Fruit fly (Drosophila melanogaster) whole organism, adult: ENCODE measurements around the gene pira.

Experiments
- CG11617 ChIP-seq: fragments of 200-800 bp; sonication (Bioruptor generic); optimal IDR thresholded peaks from 2 replicates; lab custom pipeline; 2017; ENCODE audit warnings: mild to moderate bottlenecking, missing biosample characterization, missing genetic modification reagents, missing genetic modification characterization
- CG12768 ChIP-seq: fragments of 200-800 bp; sonication (Bioruptor generic); optimal IDR thresholded peaks from 2 replicates; lab custom pipeline; 2017; ENCODE audit warnings: missing biosample characterization, missing genetic modification characterization, mild to moderate bottlenecking, moderate library complexity, missing genetic modification reagents
- CG14711 ChIP-seq: fragments of 200-800 bp; sonication (Bioruptor generic); optimal IDR thresholded peaks from 2 replicates; lab custom pipeline; 2018; ENCODE audit warnings: missing biosample characterization, mild to moderate bottlenecking, missing genetic modification characterization, moderate library complexity
- CG1620 ChIP-seq: fragments of 200-800 bp; sonication (Bioruptor generic); optimal IDR thresholded peaks from 2 replicates; lab custom pipeline; 2016; ENCODE audit warnings: missing biosample characterization, missing genetic modification characterization
- CG33017 ChIP-seq: fragments of 200-800 bp; sonication (Bioruptor generic); optimal IDR thresholded peaks from 2 replicates; lab custom pipeline; 2018; ENCODE audit warnings: missing biosample characterization, mild to moderate bottlenecking, missing genetic modification characterization, moderate library complexity
- CG5204 ChIP-seq: fragments of 200-800 bp; sonication (Bioruptor generic); optimal IDR thresholded peaks from 2 replicates; lab custom pipeline; 2016; ENCODE audit warnings: missing biosample characterization, missing genetic modification characterization
- CG7045 ChIP-seq: fragments of 200-800 bp; sonication (Bioruptor generic); optimal IDR thresholded peaks from 2 replicates; lab custom pipeline; 2017; ENCODE audit warnings: missing biosample characterization, mild to moderate bottlenecking, missing genetic modification characterization
- CG7101 ChIP-seq: fragments of 200-800 bp; sonication (Bioruptor generic); optimal IDR thresholded peaks from 2 replicates; lab custom pipeline; 2018; ENCODE audit warnings: missing biosample characterization, mild to moderate bottlenecking, missing genetic modification characterization, moderate library complexity
- Clk ChIP-seq: fragments of 200-800 bp; sonication (Bioruptor generic); optimal IDR thresholded peaks from 2 replicates; lab custom pipeline; 2017; ENCODE audit warnings: missing biosample characterization, missing genetic modification characterization
- Crg-1 ChIP-seq: fragments of 200-800 bp; sonication (Bioruptor generic); optimal IDR thresholded peaks from 2 replicates; lab custom pipeline; 2016; ENCODE audit warnings: missing biosample characterization, missing genetic modification characterization
- Hr96 ChIP-seq: fragments of 200-800 bp; sonication (Bioruptor generic); optimal IDR thresholded peaks from 2 replicates; lab custom pipeline; 2016; ENCODE audit warnings: missing biosample characterization, missing genetic modification characterization
- Mnt ChIP-seq: fragments of 200-800 bp; sonication (Bioruptor generic); optimal IDR thresholded peaks from 2 replicates; lab custom pipeline; 2016; ENCODE audit warnings: missing biosample characterization, mild to moderate bottlenecking, missing genetic modification characterization
- bab1 ChIP-seq: fragments of 200-800 bp; sonication (Bioruptor generic); optimal IDR thresholded peaks from 3 replicates; lab custom pipeline; 2019; ENCODE audit warnings: missing biosample characterization, mild to moderate bottlenecking, missing genetic modification characterization, moderate library complexity
- cic ChIP-seq: fragments of 200-800 bp; sonication (Bioruptor generic); optimal IDR thresholded peaks from 2 replicates; lab custom pipeline; 2017; ENCODE audit warnings: missing biosample characterization, mild to moderate bottlenecking, missing genetic modification characterization, moderate library complexity
- cnc ChIP-seq, 2 experiments: fragments of >200 bp; optimal IDR thresholded peaks; 2 replicates each; lab custom pipeline; 2017
- kay ChIP-seq: fragments of 200-800 bp; sonication (Bioruptor generic); peaks from one replicate; lab custom pipeline; 2016; ENCODE audit warnings: missing biosample characterization, missing genetic modification characterization, borderline replicate concordance
- ovo ChIP-seq: fragments of 200-800 bp; sonication (Bioruptor generic); optimal IDR thresholded peaks from 2 replicates; lab custom pipeline; 2016; ENCODE audit warnings: missing biosample characterization, missing genetic modification characterization
- pad ChIP-seq: fragments of 200-800 bp; sonication (Bioruptor generic); optimal IDR thresholded peaks from 3 replicates; lab custom pipeline; 2017; ENCODE audit warnings: missing biosample characterization, missing genetic modification characterization, mild to moderate bottlenecking, moderate library complexity, missing genetic modification reagents
- tj ChIP-seq: fragments of 200-800 bp; sonication (Bioruptor generic); optimal IDR thresholded peaks from 3 replicates; lab custom pipeline; 2017; ENCODE audit warnings: missing biosample characterization, mild to moderate bottlenecking, missing genetic modification characterization, moderate library complexity
- toe ChIP-seq: fragments of 200-800 bp; sonication (Bioruptor generic); optimal IDR thresholded peaks from 2 replicates; lab custom pipeline; 2016; ENCODE audit warnings: missing biosample characterization, missing genetic modification characterization

The pira gene

dm6 chrX:12756374-12756721, 7.1 kb downstream of the pira start:
- TF ChIP-seq Mnt (GFP tag; lab: Kevin White, UChicago) (peak; percentile 1), CG1620 (GFP tag; lab: Kevin White, UChicago) (no peak), Clk (no peak), cic (peak; percentile 43), ovo (peak; percentile 22), tj (GFP tag; lab: Kevin White, UChicago) (peak; percentile 58), CG14711 (no peak)

- TF ChIP-seq CG7101 (tag; lab: Kevin White, UChicago) = peak; percentile 76
- no peak for TF ChIP-seq Mnt (GFP tag; lab: Kevin White, UChicago)
- no peak for TF ChIP-seq Crg-1 (GFP tag; lab: Kevin White, UChicago)
- TF ChIP-seq cic = no peak
- TF ChIP-seq CG12768 (GFP tag; lab: Kevin White, UChicago) = peak; percentile 34
- TF ChIP-seq cnc (optimal IDR thresholded peaks at IDR 0.05; lab: Kevin White, UChicago) = peak; percentile 49 to 76
- TF ChIP-seq pad = no peak
- TF ChIP-seq CG11617 (GFP tag; lab: Kevin White, UChicago) = peak; percentile 84
- peak; percentile 70 for TF ChIP-seq CG14711
- no peak for TF ChIP-seq tj (GFP tag; lab: Kevin White, UChicago)
- TF ChIP-seq kay (GFP tag; lab: Kevin White, UChicago) = peak; percentile 94
- peak; percentile 40 for TF ChIP-seq CG5204 (GFP tag; lab: Kevin White, UChicago)
- no peak for TF ChIP-seq ovo
- no peak for TF ChIP-seq toe (GFP tag; lab: Kevin White, UChicago)
- TF ChIP-seq Clk = no peak
Observed at dm6 chrX:12755600-12756373, 7.6 kb downstream of the pira start.

- TF ChIP-seq kay (GFP tag; lab: Kevin White, UChicago) (peak; percentile 85), CG11617 (GFP tag; lab: Kevin White, UChicago) (peak; percentile 74), pad (peak; percentile 80), CG5204 (GFP tag; lab: Kevin White, UChicago) (peak; percentile 65), Mnt (GFP tag; lab: Kevin White, UChicago) (peak; percentile 78), tj (GFP tag; lab: Kevin White, UChicago) (peak; percentile 94), bab1 (peak; percentile 95), CG7045 (peak; percentile 55), CG12768 (GFP tag; lab: Kevin White, UChicago) (no peak), cic (peak; percentile 14), Crg-1 (GFP tag; lab: Kevin White, UChicago) (peak; percentile 20), CG33017 (tag; lab: Kevin White, UChicago) (peak; percentile 78), Hr96 (GFP tag; lab: Kevin White, UChicago) (peak; percentile 88), ovo (peak; percentile 32), cnc (optimal IDR thresholded peaks at IDR 0.05; lab: Kevin White, UChicago) (no peak), CG14711 (peak; percentile 82), CG1620 (GFP tag; lab: Kevin White, UChicago) (peak; percentile 70), CG7101 (tag; lab: Kevin White, UChicago) (peak; percentile 89), Clk (peak; percentile 29), toe (GFP tag; lab: Kevin White, UChicago) (peak; percentile 56)
Observed at dm6 chrX:12755017-12755563, 8.3 kb downstream of the pira start.

- TF ChIP-seq tj (GFP tag; lab: Kevin White, UChicago) = no peak
- TF ChIP-seq cic = no peak
- TF ChIP-seq CG5204 (GFP tag; lab: Kevin White, UChicago) = peak; percentile 83
- TF ChIP-seq CG33017 (tag; lab: Kevin White, UChicago) = peak; percentile 93
- TF ChIP-seq CG11617 (GFP tag; lab: Kevin White, UChicago) = peak; percentile 72
- peak; percentile 89 for TF ChIP-seq Crg-1 (GFP tag; lab: Kevin White, UChicago)
- peak; percentile 22 for TF ChIP-seq Mnt (GFP tag; lab: Kevin White, UChicago)
- TF ChIP-seq toe (GFP tag; lab: Kevin White, UChicago) = peak; percentile 47
- peak; percentile 66 for TF ChIP-seq CG1620 (GFP tag; lab: Kevin White, UChicago)
- peak; percentile 83 for TF ChIP-seq pad
- peak; percentile 63 for TF ChIP-seq kay (GFP tag; lab: Kevin White, UChicago)
- TF ChIP-seq CG7101 (tag; lab: Kevin White, UChicago) = peak; percentile 96
- TF ChIP-seq CG14711 = peak; percentile 94
- no peak for TF ChIP-seq cnc (optimal IDR thresholded peaks at IDR 0.05; lab: Kevin White, UChicago)
- peak; percentile 81 for TF ChIP-seq CG7045
- TF ChIP-seq bab1 = peak; percentile 94
- peak; percentile 72 for TF ChIP-seq Hr96 (GFP tag; lab: Kevin White, UChicago)
- no peak for TF ChIP-seq ovo
- no peak for TF ChIP-seq CG12768 (GFP tag; lab: Kevin White, UChicago)
- peak; percentile 68 for TF ChIP-seq Clk
Observed at dm6 chrX:12754348-12754733, 9.1 kb downstream of the pira start.

- TF ChIP-seq CG5204 (GFP tag; lab: Kevin White, UChicago) = no peak
- TF ChIP-seq ovo = peak; percentile 95
- peak; percentile 83 for TF ChIP-seq CG12768 (GFP tag; lab: Kevin White, UChicago)
- no peak for TF ChIP-seq bab1
- no peak for TF ChIP-seq cnc (optimal IDR thresholded peaks at IDR 0.05; lab: Kevin White, UChicago)
- TF ChIP-seq CG33017 (tag; lab: Kevin White, UChicago) = no peak
- peak; percentile 94 for TF ChIP-seq pad
- no peak for TF ChIP-seq CG1620 (GFP tag; lab: Kevin White, UChicago)
- peak; percentile 72 for TF ChIP-seq Hr96 (GFP tag; lab: Kevin White, UChicago)
- TF ChIP-seq CG11617 (GFP tag; lab: Kevin White, UChicago) = no peak
- no peak for TF ChIP-seq Clk
- TF ChIP-seq tj (GFP tag; lab: Kevin White, UChicago) = peak; percentile 78
- no peak for TF ChIP-seq kay (GFP tag; lab: Kevin White, UChicago)
- TF ChIP-seq Mnt (GFP tag; lab: Kevin White, UChicago) = peak; percentile 63
- no peak for TF ChIP-seq CG7101 (tag; lab: Kevin White, UChicago)
- no peak for TF ChIP-seq CG14711
- TF ChIP-seq toe (GFP tag; lab: Kevin White, UChicago) = no peak
- TF ChIP-seq CG7045 = peak; percentile 13
- peak; percentile 85 for TF ChIP-seq cic
- TF ChIP-seq Crg-1 (GFP tag; lab: Kevin White, UChicago) = no peak
Observed at dm6 chrX:12753602-12754347, 9.6 kb downstream of the pira start.
